Fruit fly (Drosophila melanogaster) whole organism, embryonic: ENCODE data around the gene dyl.

Experiments used
- CG10366 ChIP-seq: fragments of 200-800 bp; sonication (Bioruptor generic); IDR thresholded peaks from 2 replicates; pipeline ENCODE4 v1.3.6; 2022; ENCODE audit warnings: missing biosample characterization, missing genetic modification characterization
- CG10431 ChIP-seq: fragments of 200-800 bp; sonication (Bioruptor generic); optimal IDR thresholded peaks from 3 replicates; lab custom pipeline; 2018; ENCODE audit warnings: missing biosample characterization, mild to moderate bottlenecking, missing genetic modification characterization
- CG11560 ChIP-seq: fragments of 200-800 bp; sonication (Bioruptor generic); IDR thresholded peaks from 3 replicates; pipeline ENCODE4 v1.3.6; 2022; ENCODE audit warnings: missing biosample characterization, missing genetic modification characterization
- CG12299 ChIP-seq: fragments of 200-800 bp; sonication (Bioruptor generic); optimal IDR thresholded peaks from 2 replicates; lab custom pipeline; 2018; ENCODE audit warnings: missing biosample characterization, mild to moderate bottlenecking, missing genetic modification characterization
- CG1233 ChIP-seq: fragments of 200-800 bp; sonication (Bioruptor generic); optimal IDR thresholded peaks from 4 replicates; lab custom pipeline; 2018; ENCODE audit warnings: missing biosample characterization, mild to moderate bottlenecking, missing genetic modification characterization
- CG14860 ChIP-seq: fragments of 200-800 bp; sonication (Bioruptor generic); IDR thresholded peaks from 3 replicates; pipeline ENCODE4 v1.3.6; 2022; ENCODE audit warnings: missing biosample characterization, missing genetic modification characterization; ENCODE audit not compliant: partially characterized antibody
- CG16815 ChIP-seq: fragments of 200-800 bp; sonication (Bioruptor generic); optimal IDR thresholded peaks from 3 replicates; lab custom pipeline; 2017; ENCODE audit warnings: missing biosample characterization, mild to moderate bottlenecking, missing genetic modification characterization
- CG2202 ChIP-seq: fragments of 200-800 bp; sonication (Bioruptor generic); optimal IDR thresholded peaks from 2 replicates; lab custom pipeline; 2018; ENCODE audit warnings: missing biosample characterization, mild to moderate bottlenecking, missing genetic modification characterization
- CG30020 ChIP-seq: fragments of 200-800 bp; optimal IDR thresholded peaks from 2 replicates; lab custom pipeline; 2019; ENCODE audit warnings: missing biosample characterization, mild to moderate bottlenecking, missing genetic modification characterization, moderate library complexity
- CG30403 ChIP-seq: fragments of 200-800 bp; sonication (Bioruptor generic); optimal IDR thresholded peaks from 3 replicates; lab custom pipeline; 2016; ENCODE audit warnings: missing biosample characterization, missing genetic modification characterization
- CG3281 ChIP-seq: fragments of 200-800 bp; sonication (Bioruptor generic); optimal IDR thresholded peaks from 3 replicates; lab custom pipeline; 2017; ENCODE audit warnings: missing biosample characterization, mild to moderate bottlenecking, missing genetic modification characterization
- CG34224 ChIP-seq: fragments of 200-800 bp; sonication (Bioruptor generic); IDR thresholded peaks from 3 replicates; pipeline ENCODE4 v1.3.6; 2022; ENCODE audit warnings: missing biosample characterization, missing genetic modification characterization; ENCODE audit not compliant: partially characterized antibody
- CG3838 ChIP-seq: fragments of 200-800 bp; sonication (Bioruptor generic); optimal IDR thresholded peaks from 3 replicates; lab custom pipeline; 2016; ENCODE audit warnings: missing biosample characterization, missing genetic modification characterization
- CG5953 ChIP-seq: fragments of 200-800 bp; sonication (Bioruptor generic); IDR thresholded peaks from 2 replicates; pipeline ENCODE4 v1.3.6; 2022; ENCODE audit warnings: missing biosample characterization, missing genetic modification characterization
- CG6175 ChIP-seq: fragments of 200-800 bp; sonication (Bioruptor generic); IDR thresholded peaks from 3 replicates; pipeline ENCODE4 v1.3.6; 2022; ENCODE audit warnings: missing biosample characterization, missing genetic modification characterization
- CG6254 ChIP-seq: fragments of 200-800 bp; sonication (Bioruptor generic); optimal IDR thresholded peaks from 3 replicates; lab custom pipeline; 2017; ENCODE audit warnings: mild to moderate bottlenecking, missing biosample characterization, missing genetic modification reagents, missing genetic modification characterization
- CG6272 ChIP-seq: fragments of 200-800 bp; sonication (Bioruptor generic); IDR thresholded peaks from 2 replicates; pipeline ENCODE4 v1.3.6; 2022; ENCODE audit warnings: missing biosample characterization, missing genetic modification characterization
- CG8290 ChIP-seq, 3 experiments: fragments of 200-800 bp; sonication (Bioruptor generic); optimal IDR thresholded peaks; 2 replicates each; lab custom pipeline; 2016 to 2019; ENCODE audit warnings: missing biosample characterization in 3 of 3, missing genetic modification characterization in 3 of 3, mild to moderate bottlenecking in 2 of 3, moderate library complexity in 1 of 3
- CG9437 ChIP-seq: fragments of 200-800 bp; sonication (Bioruptor generic); optimal IDR thresholded peaks from 2 replicates; lab custom pipeline; 2018; ENCODE audit warnings: missing biosample characterization, mild to moderate bottlenecking, missing genetic modification characterization
- CTCF ChIP-seq: fragments of 200-800 bp; sonication (Bioruptor generic); optimal IDR thresholded peaks from 2 replicates; lab custom pipeline; 2017; ENCODE audit warnings: missing biosample characterization, mild to moderate bottlenecking, missing genetic modification characterization, moderate library complexity
- D19A ChIP-seq: fragments of 200-800 bp; optimal IDR thresholded peaks from 3 replicates; lab custom pipeline; 2019; ENCODE audit warnings: missing biosample characterization, mild to moderate bottlenecking, missing genetic modification characterization, moderate library complexity
- Dbx ChIP-seq: fragments of 200-800 bp; sonication (Bioruptor generic); IDR thresholded peaks from 3 replicates; pipeline ENCODE4 v1.3.6; 2022; ENCODE audit warnings: missing biosample characterization, missing genetic modification characterization
- Dll ChIP-seq: fragments of 200-800 bp; sonication (Bioruptor generic); IDR thresholded peaks from 4 replicates; pipeline ENCODE4 v1.3.6; 2022; ENCODE audit warnings: missing biosample characterization, missing genetic modification characterization; ENCODE audit not compliant: partially characterized antibody
- Eip74EF ChIP-seq, 2 experiments: fragments of 200-800 bp in 1 of 2; fragments of >200 bp in 1 of 2; sonication (Bioruptor generic) in 1 of 2; optimal IDR thresholded peaks; 2 replicates each; lab custom pipeline; 2017 to 2019; ENCODE audit warnings: missing biosample characterization in 2 of 2, missing genetic modification characterization in 2 of 2, mild to moderate bottlenecking in 1 of 2, moderate library complexity in 1 of 2
- Ets65A ChIP-seq: fragments of 200-800 bp; sonication (Bioruptor generic); peaks from one replicate; lab custom pipeline; 2016; ENCODE audit warnings: missing biosample characterization, missing genetic modification characterization
- H2.0 ChIP-seq: fragments of 200-800 bp; sonication (Bioruptor generic); IDR thresholded peaks from 2 replicates; pipeline ENCODE4 v1.3.6; 2022; ENCODE audit warnings: missing biosample characterization, missing genetic modification characterization
- HLH4C ChIP-seq: fragments of 200-800 bp; sonication (Bioruptor generic); IDR thresholded peaks from 3 replicates; pipeline ENCODE4 v1.3.6; 2022; ENCODE audit warnings: missing biosample characterization, missing genetic modification characterization; ENCODE audit not compliant: partially characterized antibody
- Oli ChIP-seq: fragments of 200-800 bp; sonication (Bioruptor generic); optimal IDR thresholded peaks from 2 replicates; lab custom pipeline; 2018; ENCODE audit warnings: missing biosample characterization, mild to moderate bottlenecking, missing genetic modification characterization, moderate library complexity
- Ptx1 ChIP-seq: fragments of 200-800 bp; sonication (Bioruptor generic); IDR thresholded peaks from 2 replicates; pipeline ENCODE4 v1.3.6; 2022; ENCODE audit warnings: missing biosample characterization, missing genetic modification characterization
- br ChIP-seq: fragments of >200 bp; optimal IDR thresholded peaks from 2 replicates; lab custom pipeline; 2017
- chm ChIP-seq: fragments of 200-800 bp; sonication (Bioruptor generic); IDR thresholded peaks from 2 replicates; pipeline ENCODE4 v1.3.6; 2022; ENCODE audit warnings: missing biosample characterization, missing genetic modification characterization
- da ChIP-seq: fragments of 200-800 bp; sonication (Bioruptor generic); optimal IDR thresholded peaks from 2 replicates; lab custom pipeline; 2016; ENCODE audit warnings: missing biosample characterization, missing genetic modification characterization
- dati ChIP-seq: fragments of 200-800 bp; sonication (Bioruptor generic); IDR thresholded peaks from 2 replicates; pipeline ENCODE4 v1.3.6; 2022; ENCODE audit warnings: missing biosample characterization, missing genetic modification characterization
- dpn ChIP-seq, 2 experiments: fragments of 200-800 bp; sonication (Bioruptor generic); optimal IDR thresholded peaks; 3 replicates each; lab custom pipeline; 2016; ENCODE audit warnings: missing biosample characterization in 2 of 2, missing genetic modification characterization in 2 of 2
- eve ChIP-seq, 2 experiments: fragments of >200 bp; optimal IDR thresholded peaks; 2 replicates each; lab custom pipeline; 2017; ENCODE audit warnings: missing biosample characterization in 2 of 2, missing genetic modification characterization in 2 of 2
- fd96Cb ChIP-seq: fragments of 200-800 bp; sonication (Bioruptor generic); optimal IDR thresholded peaks from 2 replicates; lab custom pipeline; 2018; ENCODE audit warnings: missing biosample characterization, mild to moderate bottlenecking, missing genetic modification characterization, moderate library complexity
- fru ChIP-seq: fragments of >200 bp; optimal IDR thresholded peaks from 2 replicates; lab custom pipeline; 2017
- grau ChIP-seq: fragments of 200-800 bp; optimal IDR thresholded peaks from 3 replicates; lab custom pipeline; 2019; ENCODE audit warnings: missing biosample characterization, mild to moderate bottlenecking, missing genetic modification characterization, moderate library complexity
- gsb-n ChIP-seq: fragments of 200-800 bp; sonication (Bioruptor generic); optimal IDR thresholded peaks from 3 replicates; lab custom pipeline; 2018; ENCODE audit warnings: missing biosample characterization, mild to moderate bottlenecking, missing genetic modification characterization
- lov ChIP-seq, 2 experiments: fragments of 200-800 bp in 1 of 2; fragments of >200 bp in 1 of 2; sonication (Bioruptor generic) in 1 of 2; IDR thresholded peaks in 1 of 2; optimal IDR thresholded peaks in 1 of 2; 2 replicates in 1 of 2; 3 replicates in 1 of 2; pipeline versions ENCODE4 v1.3.6 to Lab custom; 2017 to 2022; ENCODE audit warnings: missing biosample characterization in 1 of 2, missing genetic modification characterization in 1 of 2
- luna ChIP-seq: fragments of 200-800 bp; sonication (Bioruptor generic); optimal IDR thresholded peaks from 2 replicates; lab custom pipeline; 2016; ENCODE audit warnings: missing biosample characterization, missing genetic modification characterization
- nerfin-1 ChIP-seq: fragments of 200-800 bp; sonication (Bioruptor generic); optimal IDR thresholded peaks from 3 replicates; lab custom pipeline; 2019; ENCODE audit warnings: missing biosample characterization, mild to moderate bottlenecking, missing genetic modification characterization, moderate library complexity
- nom ChIP-seq: fragments of 200-800 bp; sonication (Bioruptor generic); optimal IDR thresholded peaks from 2 replicates; lab custom pipeline; 2017; ENCODE audit warnings: missing biosample characterization, missing genetic modification characterization, mild to moderate bottlenecking, moderate library complexity, missing genetic modification reagents
- p53 ChIP-seq: fragments of 200-800 bp; sonication (Bioruptor generic); optimal IDR thresholded peaks from 2 replicates; lab custom pipeline; 2016; ENCODE audit warnings: missing biosample characterization, missing genetic modification characterization
- repo ChIP-seq: fragments of 200-800 bp; sonication (Bioruptor generic); optimal IDR thresholded peaks from 2 replicates; lab custom pipeline; 2016; ENCODE audit warnings: missing biosample characterization, missing genetic modification characterization
- sd ChIP-seq: fragments of 200-800 bp; sonication (Bioruptor generic); optimal IDR thresholded peaks from 3 replicates; lab custom pipeline; 2018; ENCODE audit warnings: missing biosample characterization, mild to moderate bottlenecking, missing genetic modification characterization, moderate library complexity
- sisA ChIP-seq: fragments of 200-800 bp; sonication (Bioruptor generic); IDR thresholded peaks from 2 replicates; pipeline ENCODE4 v1.3.6; 2022; ENCODE audit warnings: missing biosample characterization, missing genetic modification characterization
- so ChIP-seq: fragments of 200-800 bp; sonication (Bioruptor generic); IDR thresholded peaks from 3 replicates; pipeline ENCODE4 v1.3.6; 2022; ENCODE audit warnings: missing biosample characterization, missing genetic modification characterization
- tgo ChIP-seq: fragments of 200-800 bp; sonication (Bioruptor generic); IDR thresholded peaks from 3 replicates; pipeline ENCODE4 v1.3.6; 2022; ENCODE audit warnings: missing biosample characterization, missing genetic modification characterization
- toy ChIP-seq: fragments of 200-800 bp; sonication (Bioruptor generic); IDR thresholded peaks from 2 replicates; pipeline ENCODE4 v1.3.6; 2022; ENCODE audit warnings: missing biosample characterization, missing genetic modification characterization
- trem ChIP-seq: fragments of 200-800 bp; optimal IDR thresholded peaks from 3 replicates; lab custom pipeline; 2019; ENCODE audit warnings: missing biosample characterization, mild to moderate bottlenecking, missing genetic modification characterization, moderate library complexity
- zen ChIP-seq: fragments of 200-800 bp; sonication (Bioruptor generic); optimal IDR thresholded peaks from 3 replicates; lab custom pipeline; 2018; ENCODE audit warnings: missing biosample characterization, mild to moderate bottlenecking, missing genetic modification characterization, moderate library complexity

The dyl gene

dm6 chr3L:4282627-4283026, 24.9 kb downstream of the dyl start, which contains the start of gene CG11583 (continued):
- TF ChIP-seq repo (GFP tag; lab: Kevin White, UChicago) = peak; percentile 14
- TF ChIP-seq CG9437 (GFP tag; lab: Kevin White, UChicago) = no peak
- no peak for TF ChIP-seq Ptx1
- no peak; the same call in 3 of the 4 replicates for TF ChIP-seq Dll (GFP tag; lab: Robert Waterston, UW)
- TF ChIP-seq nom (GFP tag; lab: Kevin White, UChicago) = peak; percentile 14
- TF ChIP-seq CG3838 (GFP tag; lab: Kevin White, UChicago) = no peak
- TF ChIP-seq p53 (GFP tag; lab: Kevin White, UChicago) = peak; percentile 40
- no peak for TF ChIP-seq D19A (tag; lab: Kevin White, UChicago)
- TF ChIP-seq grau = no peak
- TF ChIP-seq CG14860 (GFP tag; lab: Robert Waterston, UW) = no peak
- no peak for TF ChIP-seq CG10431
- TF ChIP-seq Eip74EF (GFP tag; optimal IDR thresholded peaks at IDR 0.05; lab: Kevin White, UChicago) = no peak
- no peak for TF ChIP-seq gsb-n (tag; lab: Kevin White, UChicago)
- no peak for TF ChIP-seq CG34224
- TF ChIP-seq Oli (tag; lab: Kevin White, UChicago) = no peak
- no peak for TF ChIP-seq nerfin-1 (tag; lab: Kevin White, UChicago)
- no peak for TF ChIP-seq CG6254 (GFP tag; lab: Kevin White, UChicago)
- no peak for TF ChIP-seq chm (GFP tag; lab: Robert Waterston, UW)
- TF ChIP-seq sd (tag; lab: Kevin White, UChicago) = no peak
- TF ChIP-seq lov (optimal IDR thresholded peaks at IDR 0.05; lab: Kevin White, UChicago) = no peak
- no peak for TF ChIP-seq lov (GFP tag; IDR thresholded peaks at IDR 0.05; lab: Robert Waterston, UW)
- TF ChIP-seq CG30403 (GFP tag; lab: Kevin White, UChicago) = peak; percentile 32
- TF ChIP-seq CG5953 (GFP tag; lab: Robert Waterston, UW) = no peak
- no peak for TF ChIP-seq CG11560 (tag; lab: Robert Waterston, UW)
- peak; percentile 36 for TF ChIP-seq CTCF (GFP tag; lab: Kevin White, UChicago)
- TF ChIP-seq CG6272 = no peak
- no peak for TF ChIP-seq br (lab: Kevin White, UChicago)
- no peak for TF ChIP-seq so
- TF ChIP-seq CG8290 (GFP tag; optimal IDR thresholded peaks at IDR 0.05; lab: Kevin White, UChicago) = no peak
- TF ChIP-seq CG8290 (tag; optimal IDR thresholded peaks at IDR 0.05; lab: Kevin White, UChicago) = no peak
- TF ChIP-seq toy (GFP tag; lab: Robert Waterston, UW) = no peak
- TF ChIP-seq dati (GFP tag; lab: Robert Waterston, UW) = no peak
- TF ChIP-seq Ets65A (GFP tag; lab: Kevin White, UChicago) = peak; percentile 70
- no peak for TF ChIP-seq fru
- TF ChIP-seq sisA (GFP tag; lab: Robert Waterston, UW) = no peak
- peak; percentile 5 for TF ChIP-seq trem
- TF ChIP-seq da = no peak
- TF ChIP-seq CG3281 (GFP tag; lab: Kevin White, UChicago) = peak; percentile 86
- 0 out of 3 replicates have a peak, but pooled peaks have one; percentile 26 for TF ChIP-seq CG6175 (GFP tag; lab: Robert Waterston, UW)
- no peak for TF ChIP-seq CG1233 (GFP tag; lab: Kevin White, UChicago)
- no peak for TF ChIP-seq CG10366 (GFP tag; lab: Robert Waterston, UW)
- no peak for TF ChIP-seq tgo (GFP tag; lab: Robert Waterston, UW)
- no peak for TF ChIP-seq H2.0 (GFP tag; lab: Robert Waterston, UW)
- TF ChIP-seq zen (tag; lab: Kevin White, UChicago) = peak; percentile 8
- no peak for TF ChIP-seq eve (GFP tag; optimal IDR thresholded peaks at IDR 0.05; lab: Kevin White, UChicago)
- TF ChIP-seq dpn (GFP tag; optimal IDR thresholded peaks at IDR 0.05; lab: Kevin White, UChicago) = peak; percentile 48 to 62
- TF ChIP-seq CG12299 = no peak
- TF ChIP-seq luna = no peak
- no peak for TF ChIP-seq fd96Cb (tag; lab: Kevin White, UChicago)
- TF ChIP-seq HLH4C = no peak
- no peak for TF ChIP-seq CG16815 (GFP tag; lab: Kevin White, UChicago)
- TF ChIP-seq CG2202 (tag; lab: Kevin White, UChicago) = no peak
- TF ChIP-seq CG30020 (tag; lab: Kevin White, UChicago) = no peak
- 0 out of 3 replicates have a peak, but pooled peaks have one; percentile 40 for TF ChIP-seq Dbx (GFP tag; lab: Robert Waterston, UW)
